Worm (Caenorhabditis elegans): Measurements from ENCODE around the gene srlf-35.

DNA sequence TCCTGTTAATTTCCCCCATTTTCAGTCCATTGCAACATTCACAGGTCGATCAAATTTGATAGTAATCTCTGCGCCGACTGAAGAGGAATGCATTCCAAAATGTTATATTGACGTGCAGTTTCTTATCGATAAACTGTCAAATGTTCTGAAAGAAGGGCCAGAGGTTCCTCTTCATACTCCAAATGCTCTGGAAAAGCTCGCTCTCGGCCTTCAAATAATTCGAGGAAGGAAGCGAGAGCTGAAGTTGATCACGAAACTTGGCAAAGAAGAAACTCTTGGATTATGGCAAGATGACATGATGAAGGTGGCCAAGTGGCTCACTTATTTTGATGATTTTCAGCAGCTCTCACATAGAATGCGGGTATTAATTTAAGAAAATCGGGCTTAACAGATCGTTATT is 24.8 kb upstream of the srlf-35 start:
- no peak for TF ChIP-seq lin-15B (tag; optimal IDR thresholded peaks at IDR 0.05)
- TF ChIP-seq ceh-32 (tag; optimal IDR thresholded peaks at IDR 0.05; ENCODE audit: poor library complexity), result no peak
- TF ChIP-seq unc-62 (GFP tag; optimal IDR thresholded peaks at IDR 0.05 in 1 of 2), result peak in 1 of 2 experiments; percentile 97
- no peak for TF ChIP-seq unc-62 (tag; optimal IDR thresholded peaks at IDR 0.05)
- TF ChIP-seq ceh-44 (GFP tag; IDR thresholded peaks at IDR 0.05), result no peak
- TF ChIP-seq ama-1 (optimal IDR thresholded peaks at IDR 0.05), result no peak
- TF ChIP-seq zag-1 (tag; optimal IDR thresholded peaks at IDR 0.05), result no peak
- no peak for TF ChIP-seq skn-1 (tag; optimal IDR thresholded peaks at IDR 0.05)
- TF ChIP-seq ceh-62 (tag; optimal IDR thresholded peaks at IDR 0.05), result no peak
